Worm (Caenorhabditis elegans) whole organism, L4 larva: ENCODE data around the gene Y62H9A.10.

Experiments used
- Y48G9A.11 ChIP-seq: fragments of 200-800 bp; sonication (Bioruptor generic); IDR thresholded peaks from 2 replicates; pipeline ENCODE4 v1.3.6; 2022; ENCODE audit warnings: missing genetic modification reagents, missing genetic modification characterization, missing compliant biosample characterization
- daf-12 ChIP-seq: fragments of 150-350 bp; optimal IDR thresholded peaks from 2 replicates; lab custom pipeline; 2014; ENCODE audit warnings: missing biosample characterization, missing genetic modification reagents, missing genetic modification characterization
- mep-1 ChIP-seq: fragments of 150-350 bp; sonication (generic microtip); optimal IDR thresholded peaks from 3 replicates; lab custom pipeline; 2014; ENCODE audit warnings: missing biosample characterization, missing genetic modification characterization
- nhr-25 ChIP-seq: sonication (generic microtip); optimal IDR thresholded peaks from 2 replicates; lab custom pipeline; 2017; ENCODE audit warnings: missing genetic modification characterization, mild to moderate bottlenecking, missing compliant biosample characterization, antibody characterized with exemption, moderate library complexity, borderline replicate concordance; ENCODE audit not compliant: insufficient read depth
- nhr-28 ChIP-seq: fragments of 150-350 bp; optimal IDR thresholded peaks from 2 replicates; lab custom pipeline; 2014; ENCODE audit warnings: missing biosample characterization, missing genetic modification characterization
- pha-4 ChIP-seq, 2 experiments: fragments of 150-350 bp in 1 of 2; fragments of 200-800 bp in 1 of 2; sonication (Bioruptor generic) in 1 of 2; IDR thresholded peaks in 1 of 2; optimal IDR thresholded peaks in 1 of 2; 2 replicates each; pipeline versions ENCODE4 v1.3.6 to Lab custom; 2014 to 2022; ENCODE audit warnings: missing genetic modification characterization in 2 of 2, missing genetic modification reagents in 2 of 2, missing biosample characterization in 1 of 2, missing compliant biosample characterization in 1 of 2
- set-16 ChIP-seq: fragments of 200-800 bp; sonication (Bioruptor generic); IDR thresholded peaks from 2 replicates; pipeline ENCODE4 v1.3.6; 2022; ENCODE audit warnings: missing genetic modification reagents, missing genetic modification characterization, missing compliant biosample characterization

- no peak for TF ChIP-seq nhr-25 (tag; lab: Kevin White, UChicago)
- no peak for TF ChIP-seq Y48G9A.11 (GFP tag; lab: Robert Waterston, UW)
- no peak for TF ChIP-seq set-16 (GFP tag; lab: Robert Waterston, UW)
- no peak for TF ChIP-seq daf-12 (tag; lab: Kevin White, UChicago)
- TF ChIP-seq nhr-28 (tag; lab: Kevin White, UChicago): no peak
- TF ChIP-seq mep-1 (tag; lab: Kevin White, UChicago): no peak
- TF ChIP-seq pha-4 (GFP tag; IDR thresholded peaks at IDR 0.05; lab: Robert Waterston, UW): no peak
- no peak for TF ChIP-seq pha-4 (tag; optimal IDR thresholded peaks at IDR 0.05; lab: Kevin White, UChicago)
Measured at ce11 chrX:11865083-11865482, 37.5 kb downstream of the Y62H9A.10 start, which contains the start of gene F54F7.6.
